Worm (Caenorhabditis elegans) whole organism, L1 larva: ENCODE results near the gene msp-49.
"Not testable (repeated sequence)": the region's sequence is repeated elsewhere in the genome, so short reads cannot be mapped to it uniquely, and the experiment has no call there.

ENCODE experiments used
- F16B12.6 ChIP-seq: fragments of 150-350 bp; optimal IDR thresholded peaks from 2 replicates; lab custom pipeline; 2014; ENCODE audit warnings: missing biosample characterization, missing genetic modification characterization
- aly-2 ChIP-seq: fragments of 150-350 bp; optimal IDR thresholded peaks from 2 replicates; lab custom pipeline; 2014; ENCODE audit warnings: missing biosample characterization, missing genetic modification characterization
- ama-1 ChIP-seq: fragments of 150-350 bp; optimal IDR thresholded peaks from 2 replicates; lab custom pipeline; 2014
- blmp-1 ChIP-seq: fragments of 150-350 bp; optimal IDR thresholded peaks from 2 replicates; lab custom pipeline; 2014; ENCODE audit warnings: missing biosample characterization, missing genetic modification characterization
- ceh-8 ChIP-seq: fragments of 200-800 bp; sonication (Bioruptor generic); optimal IDR thresholded peaks from 2 replicates; lab custom pipeline; 2018; ENCODE audit warnings: mild to moderate bottlenecking, missing genetic modification characterization, moderate library complexity, missing compliant biosample characterization
- ceh-82 ChIP-seq, 3 experiments: fragments of 150-350 bp in 1 of 3; sonication (generic microtip) in 2 of 3; optimal IDR thresholded peaks; 2 replicates each; lab custom pipeline; 2014 to 2017; ENCODE audit warnings: missing biosample characterization in 3 of 3, missing genetic modification characterization in 3 of 3
- ces-1 ChIP-seq: fragments of 150-350 bp; optimal IDR thresholded peaks from 2 replicates; lab custom pipeline; 2014; ENCODE audit warnings: missing biosample characterization, missing genetic modification reagents, missing genetic modification characterization
- dpl-1 ChIP-seq, 3 experiments: fragments of 150-350 bp in 2 of 3; sonication (generic microtip) in 1 of 3; optimal IDR thresholded peaks; 2 replicates each; lab custom pipeline; 2014 to 2017; ENCODE audit warnings: missing biosample characterization in 3 of 3, missing genetic modification characterization in 3 of 3, missing genetic modification reagents in 3 of 3
- dsc-1 ChIP-seq: sonication (generic microtip); optimal IDR thresholded peaks from 2 replicates; lab custom pipeline; 2016; ENCODE audit warnings: mild to moderate bottlenecking, missing genetic modification characterization, missing compliant biosample characterization
- efl-3 ChIP-seq: fragments of 200-800 bp; sonication (Bioruptor generic); optimal IDR thresholded peaks from 2 replicates; lab custom pipeline; 2018; ENCODE audit warnings: mild to moderate bottlenecking, missing genetic modification characterization, missing compliant biosample characterization
- egl-13 ChIP-seq: sonication (generic microtip); optimal IDR thresholded peaks from 2 replicates; lab custom pipeline; 2016; ENCODE audit warnings: missing genotype, missing genetic modification reagents, missing genetic modification characterization, missing compliant biosample characterization
- fkh-10 ChIP-seq: sonication (generic microtip); optimal IDR thresholded peaks from 2 replicates; lab custom pipeline; 2017; ENCODE audit warnings: missing biosample characterization, missing genetic modification reagents, missing genetic modification characterization
- fos-1 ChIP-seq: fragments of 150-350 bp; optimal IDR thresholded peaks from 2 replicates; lab custom pipeline; 2014; ENCODE audit warnings: missing biosample characterization, missing genetic modification characterization
- hlh-4 ChIP-seq: sonication (generic microtip); optimal IDR thresholded peaks from 2 replicates; lab custom pipeline; 2016; ENCODE audit warnings: mild to moderate bottlenecking, missing genetic modification characterization, missing compliant biosample characterization
- irx-1 ChIP-seq: sonication (generic microtip); optimal IDR thresholded peaks from 2 replicates; lab custom pipeline; 2016; ENCODE audit warnings: missing genetic modification characterization, missing compliant biosample characterization
- isw-1 ChIP-seq: fragments of 200-800 bp; sonication (Bioruptor generic); IDR thresholded peaks from 2 replicates; pipeline ENCODE4 v1.3.6; 2022; ENCODE audit warnings: missing genetic modification characterization, missing compliant biosample characterization
- jun-1 ChIP-seq: fragments of 150-350 bp; optimal IDR thresholded peaks from 2 replicates; lab custom pipeline; 2014; ENCODE audit warnings: missing biosample characterization, missing genetic modification reagents, missing genetic modification characterization
- lin-15B ChIP-seq: fragments of 150-350 bp; sonication (generic microtip); optimal IDR thresholded peaks from 3 replicates; lab custom pipeline; 2014; ENCODE audit warnings: missing biosample characterization, missing genetic modification characterization
- lir-3 ChIP-seq: sonication (generic microtip); optimal IDR thresholded peaks from 2 replicates; lab custom pipeline; 2016; ENCODE audit warnings: mild to moderate bottlenecking, missing genetic modification characterization, moderate library complexity, missing compliant biosample characterization; ENCODE audit not compliant: poor library complexity
- mab-9 ChIP-seq: fragments of 200-800 bp; sonication (Bioruptor generic); IDR thresholded peaks from 2 replicates; pipeline ENCODE4 v1.3.6; 2022; ENCODE audit warnings: missing genetic modification reagents, missing genetic modification characterization, missing compliant biosample characterization
- nhr-11 ChIP-seq: fragments of 150-350 bp; optimal IDR thresholded peaks from 2 replicates; lab custom pipeline; 2014; ENCODE audit warnings: missing biosample characterization, missing genetic modification characterization
- nhr-12 ChIP-seq: sonication (generic microtip); optimal IDR thresholded peaks from 2 replicates; lab custom pipeline; 2017; ENCODE audit warnings: missing biosample characterization, missing genetic modification characterization
- nhr-19 ChIP-seq: fragments of 200-800 bp; sonication (Bioruptor generic); conservative IDR thresholded peaks from 2 replicates; pipeline ENCODE4 v1.3.6; 2022; ENCODE audit warnings: missing genetic modification characterization, missing compliant biosample characterization
- nhr-28 ChIP-seq: fragments of 150-350 bp; optimal IDR thresholded peaks from 2 replicates; lab custom pipeline; 2014; ENCODE audit warnings: missing biosample characterization, missing genetic modification characterization
- nhr-47 ChIP-seq: sonication (generic microtip); optimal IDR thresholded peaks from 2 replicates; lab custom pipeline; 2016; ENCODE audit warnings: mild to moderate bottlenecking, missing genetic modification characterization, moderate library complexity, missing compliant biosample characterization
- nhr-76 ChIP-seq: sonication (generic microtip); optimal IDR thresholded peaks from 2 replicates; lab custom pipeline; 2017; ENCODE audit warnings: missing biosample characterization, missing genetic modification characterization
- nhr-90 ChIP-seq: sonication (generic microtip); optimal IDR thresholded peaks from 2 replicates; lab custom pipeline; 2016; ENCODE audit warnings: mild to moderate bottlenecking, missing genetic modification characterization, missing compliant biosample characterization; ENCODE audit not compliant: poor library complexity
- sox-4 ChIP-seq: sonication (generic microtip); optimal IDR thresholded peaks from 2 replicates; lab custom pipeline; 2016; ENCODE audit warnings: missing genetic modification characterization, missing compliant biosample characterization
- sup-37 ChIP-seq: fragments of 200-800 bp; sonication (Bioruptor generic); optimal IDR thresholded peaks from 2 replicates; lab custom pipeline; 2018; ENCODE audit warnings: mild to moderate bottlenecking, missing genetic modification characterization, missing compliant biosample characterization
- tbx-2 ChIP-seq: sonication (generic microtip); optimal IDR thresholded peaks from 2 replicates; lab custom pipeline; 2016; ENCODE audit warnings: missing genetic modification characterization, missing compliant biosample characterization
- unc-30 ChIP-seq: sonication (generic microtip); optimal IDR thresholded peaks from 2 replicates; lab custom pipeline; 2017; ENCODE audit warnings: missing biosample characterization, missing genetic modification characterization
- unc-62 ChIP-seq: fragments of 150-350 bp; optimal IDR thresholded peaks from 2 replicates; lab custom pipeline; 2014; ENCODE audit warnings: missing biosample characterization, missing genetic modification reagents, missing genetic modification characterization
- unc-86 ChIP-seq: sonication (generic microtip); optimal IDR thresholded peaks from 2 replicates; lab custom pipeline; 2016; ENCODE audit warnings: missing genetic modification characterization, missing compliant biosample characterization
- unc-98 ChIP-seq: fragments of 200-800 bp; sonication (Bioruptor generic); IDR thresholded peaks from 2 replicates; pipeline ENCODE4 v1.3.6; 2022; ENCODE audit warnings: missing genetic modification characterization, missing compliant biosample characterization
- zip-4 ChIP-seq: fragments of 200-800 bp; sonication (Bioruptor generic); optimal IDR thresholded peaks from 2 replicates; lab custom pipeline; 2018; ENCODE audit warnings: mild to moderate bottlenecking, missing genetic modification characterization, moderate library complexity, missing compliant biosample characterization
- ztf-11 ChIP-seq, 2 experiments: sonication (generic microtip); optimal IDR thresholded peaks; 2 replicates each; lab custom pipeline; 2016 to 2017; ENCODE audit warnings: missing genetic modification characterization in 2 of 2, missing biosample characterization in 1 of 2, missing compliant biosample characterization in 1 of 2
- ztf-4 ChIP-seq: fragments of 150-350 bp; optimal IDR thresholded peaks from 2 replicates; lab custom pipeline; 2014; ENCODE audit warnings: missing biosample characterization, missing genetic modification characterization

The msp-49 gene

ce11 chrII:5157525-5157924, 36.6 kb upstream of the msp-49 start, which contains the start of gene srb-13:
Gene srb-13, minus strand, starts transcription at chrII:5157625.
- TF ChIP-seq ceh-82 (tag; optimal IDR thresholded peaks at IDR 0.05; lab: Kevin White, UChicago) (no peak), ztf-4 (no peak), nhr-12 (tag; lab: Kevin White, UChicago) (no peak), nhr-47 (tag; lab: Kevin White, UChicago) (no peak), nhr-90 (tag; lab: Kevin White, UChicago) (no peak), F16B12.6 (tag; lab: Kevin White, UChicago) (no peak), nhr-11 (tag; lab: Kevin White, UChicago) (no peak), ces-1 (GFP tag; lab: Kevin White, UChicago) (no peak), ama-1 (lab: Kevin White, UChicago) (no peak), dsc-1 (tag; lab: Kevin White, UChicago) (no peak), ztf-11 (tag; optimal IDR thresholded peaks at IDR 0.05; lab: Kevin White, UChicago) (no peak), nhr-76 (tag; lab: Kevin White, UChicago) (no peak), isw-1 (GFP tag; lab: Robert Waterston, UW) (no peak), tbx-2 (tag; lab: Kevin White, UChicago) (no peak), ceh-8 (no peak), zip-4 (GFP tag; lab: Kevin White, UChicago) (no peak)
- TF ChIP-seq, all 84 proteins: peak for 0

ce11 chrII:5158774-5159173, 35.4 kb upstream of the msp-49 start, which contains the start of gene F58A6.9:
Gene F58A6.9, minus strand, starts transcription at chrII:5158874.
- not testable (repeated sequence) for TF ChIP-seq jun-1 (tag; lab: Kevin White, UChicago); sup-37 (GFP tag; lab: Kevin White, UChicago); egl-13 (tag; lab: Kevin White, UChicago)

DNA sequence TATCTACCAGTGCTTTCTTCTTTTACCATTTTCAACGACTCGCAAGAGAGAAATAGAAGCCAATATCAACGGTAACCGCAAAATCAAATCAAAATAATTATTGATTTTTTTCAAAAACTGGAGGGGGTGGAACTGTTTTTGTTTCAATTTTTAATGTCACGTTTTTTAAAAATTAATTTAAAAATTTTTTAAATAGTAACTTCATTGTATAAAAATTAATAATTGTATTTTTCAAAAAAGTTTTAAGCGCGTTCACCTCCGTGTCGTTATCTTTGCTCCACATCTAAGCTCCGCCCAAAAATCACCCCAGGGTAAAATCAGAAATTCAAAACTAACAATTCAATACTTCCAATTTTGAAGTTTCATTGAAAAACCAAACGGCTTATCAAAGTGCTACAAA, 33.1 kb upstream of the msp-49 start, which contains the start of gene C27D6.11:
C27D6.11 (minus strand) TSS at position 101 of the 400 bp plus-strand sequence.
- TF ChIP-seq nhr-28 (tag; lab: Kevin White, UChicago): no peak
- TF ChIP-seq dpl-1 (GFP tag; optimal IDR thresholded peaks at IDR 0.05; lab: Kevin White, UChicago): no peak
- TF ChIP-seq aly-2 (tag; lab: Kevin White, UChicago): no peak
- TF ChIP-seq unc-86 (tag; lab: Kevin White, UChicago): no peak
- no peak for TF ChIP-seq fos-1 (tag; lab: Kevin White, UChicago)
- no peak for TF ChIP-seq mab-9 (GFP tag; lab: Robert Waterston, UW)
- no peak for TF ChIP-seq blmp-1 (tag; lab: Kevin White, UChicago)
- no peak for TF ChIP-seq lin-15B
- TF ChIP-seq unc-62: no peak
- TF ChIP-seq unc-30 (tag; lab: Kevin White, UChicago): no peak
- TF ChIP-seq nhr-19 (GFP tag; lab: Robert Waterston, UW): no peak
- TF ChIP-seq efl-3 (GFP tag; lab: Kevin White, UChicago): no peak
- no peak for TF ChIP-seq sox-4
- TF ChIP-seq unc-98 (GFP tag; lab: Robert Waterston, UW): no peak
- TF ChIP-seq lir-3 (tag; lab: Kevin White, UChicago): no peak

ce11 chrII:5163283-5163682, 30.9 kb upstream of the msp-49 start, which contains the start of gene srb-5:
Gene srb-5, minus strand, starts transcription at chrII:5163383.
- TF ChIP-seq unc-86 (tag; lab: Kevin White, UChicago) (no peak), hlh-4 (tag; lab: Kevin White, UChicago) (no peak), ces-1 (GFP tag; lab: Kevin White, UChicago) (no peak), fkh-10 (GFP tag; lab: Kevin White, UChicago) (no peak), irx-1 (tag; lab: Kevin White, UChicago) (no peak)
